Worm (Caenorhabditis elegans): ENCODE measurements around the gene col-155.
A peak's percentile ranks its signal among the peaks of the same experiment; 100 is the strongest.

Gene col-155

DNA sequence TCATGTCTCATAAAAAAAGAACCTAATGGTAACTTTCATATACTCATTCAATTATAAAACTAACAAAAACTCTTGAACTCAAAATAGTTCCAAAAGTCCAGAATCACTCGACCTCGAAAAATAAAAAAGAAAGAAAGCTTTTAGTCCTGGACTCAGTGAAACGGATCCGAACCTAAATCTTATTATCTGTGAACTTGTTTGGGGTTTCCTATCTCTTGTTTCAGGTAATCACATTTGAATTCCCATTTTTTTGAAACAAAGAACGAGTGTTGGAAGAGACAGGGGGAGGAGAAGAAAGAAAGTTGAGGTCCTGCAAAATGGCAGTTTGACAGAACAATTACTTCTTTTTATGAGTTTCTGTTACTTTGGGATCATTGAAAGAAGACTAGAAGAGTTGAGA, 35.4 kb downstream of the col-155 start:
- TF ChIP-seq T22C8.4 (GFP tag; IDR thresholded peaks at IDR 0.05) = no peak

DNA sequence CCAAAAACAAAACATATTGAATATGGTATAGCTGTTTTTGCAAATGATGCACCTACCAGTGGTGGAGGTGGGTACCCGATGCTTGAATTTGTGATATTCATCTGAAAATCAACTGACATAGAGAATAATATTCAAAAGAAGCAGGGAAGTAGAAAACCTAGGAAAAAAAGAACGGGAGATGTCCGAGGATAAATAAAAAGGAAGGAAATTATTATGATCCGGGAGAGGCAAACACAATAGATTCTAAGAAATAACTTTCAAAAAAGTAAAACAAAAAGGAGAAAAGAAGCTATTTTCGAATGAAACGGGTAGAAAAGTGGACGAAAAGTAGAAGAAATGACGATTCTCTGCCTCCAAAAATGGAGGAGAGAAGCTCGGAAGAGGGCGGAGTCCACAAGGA, 36.8 kb downstream of the col-155 start, which contains the start of gene npr-25:
npr-25 (minus strand) TSS at position 101 of the 400 bp plus-strand sequence.
- no peak for TF ChIP-seq tab-1 (GFP tag; IDR thresholded peaks at IDR 0.05)
- TF ChIP-seq T22C8.4 (GFP tag; IDR thresholded peaks at IDR 0.05) = no peak
- TF ChIP-seq ref-1 (GFP tag; conservative IDR thresholded peaks at IDR 0.05) = no peak
- TF ChIP-seq ztf-23 (GFP tag; IDR thresholded peaks at IDR 0.05) = no peak
- no peak for TF ChIP-seq cog-1 (tag; optimal IDR thresholded peaks at IDR 0.05)
- TF ChIP-seq klf-2 (GFP tag; conservative IDR thresholded peaks at IDR 0.05) = no peak
- no peak for TF ChIP-seq ztf-29 (GFP tag; IDR thresholded peaks at IDR 0.05)
- TF ChIP-seq med-1 (GFP tag; optimal IDR thresholded peaks at IDR 0.05; ENCODE audit: insufficient read depth) = no peak
- TF ChIP-seq flt-1 (GFP tag; IDR thresholded peaks at IDR 0.05) = no peak

DNA sequence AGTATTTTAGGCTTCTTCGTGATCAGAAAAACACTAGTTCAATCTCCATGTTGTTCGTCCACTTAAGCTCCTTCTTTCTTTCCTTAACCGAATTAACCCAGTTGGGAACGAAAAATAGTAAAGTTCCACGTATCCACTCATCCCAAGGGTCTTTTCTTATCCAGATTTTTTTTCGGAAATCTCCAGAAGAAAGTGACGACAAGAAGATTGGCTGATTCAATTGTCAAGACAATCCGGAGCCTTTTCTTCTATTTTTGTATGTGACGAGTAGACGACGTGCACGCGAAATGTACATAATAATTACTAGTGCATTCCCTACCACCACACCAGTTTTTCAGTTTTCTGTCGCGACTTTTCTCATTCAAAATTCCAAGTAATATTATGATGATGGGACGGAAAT, 38.4 kb downstream of the col-155 start:
- TF ChIP-seq T22C8.4 (GFP tag; IDR thresholded peaks at IDR 0.05) (no peak), med-1 (GFP tag; optimal IDR thresholded peaks at IDR 0.05; ENCODE audit: insufficient read depth) (no peak), ztf-23 (GFP tag; IDR thresholded peaks at IDR 0.05) (no peak), klf-2 (GFP tag; conservative IDR thresholded peaks at IDR 0.05) (no peak), cog-1 (tag; optimal IDR thresholded peaks at IDR 0.05) (no peak), ztf-29 (GFP tag; IDR thresholded peaks at IDR 0.05) (no peak), tab-1 (GFP tag; IDR thresholded peaks at IDR 0.05) (no peak), ref-1 (GFP tag; conservative IDR thresholded peaks at IDR 0.05) (no peak), flt-1 (GFP tag; IDR thresholded peaks at IDR 0.05) (no peak)

DNA sequence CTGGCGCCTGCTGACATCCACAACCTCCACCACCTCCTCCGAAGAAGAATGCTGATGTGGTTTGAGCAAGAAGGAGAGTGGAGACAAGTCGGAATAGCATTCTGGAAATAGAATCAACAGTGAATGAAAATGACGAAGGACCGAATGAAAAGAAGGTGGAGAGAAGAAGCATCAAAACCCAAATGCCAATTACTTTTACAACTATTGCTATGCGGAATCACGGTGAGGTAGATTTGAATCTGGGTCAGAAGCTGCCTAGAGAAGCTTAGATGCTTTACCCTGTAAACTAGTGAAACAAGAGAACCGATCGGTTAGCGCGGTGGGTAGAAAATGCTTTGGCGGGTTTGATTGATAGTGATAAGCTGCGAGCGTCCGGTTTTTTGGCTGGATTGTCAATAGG, 42.8 kb downstream of the col-155 start, which contains the start of gene grl-7:
grl-7 (minus strand) TSS at position 101 of the 400 bp plus-strand sequence.
- TF ChIP-seq med-1 (GFP tag; optimal IDR thresholded peaks at IDR 0.05; ENCODE audit: insufficient read depth) (no peak), tab-1 (GFP tag; IDR thresholded peaks at IDR 0.05) (no peak), ztf-29 (GFP tag; IDR thresholded peaks at IDR 0.05) (no peak), flt-1 (GFP tag; IDR thresholded peaks at IDR 0.05) (no peak), ztf-23 (GFP tag; IDR thresholded peaks at IDR 0.05) (no peak), cog-1 (tag; optimal IDR thresholded peaks at IDR 0.05) (no peak), ref-1 (GFP tag; conservative IDR thresholded peaks at IDR 0.05) (no peak), klf-2 (GFP tag; conservative IDR thresholded peaks at IDR 0.05) (no peak), T22C8.4 (GFP tag; IDR thresholded peaks at IDR 0.05) (no peak)

DNA sequence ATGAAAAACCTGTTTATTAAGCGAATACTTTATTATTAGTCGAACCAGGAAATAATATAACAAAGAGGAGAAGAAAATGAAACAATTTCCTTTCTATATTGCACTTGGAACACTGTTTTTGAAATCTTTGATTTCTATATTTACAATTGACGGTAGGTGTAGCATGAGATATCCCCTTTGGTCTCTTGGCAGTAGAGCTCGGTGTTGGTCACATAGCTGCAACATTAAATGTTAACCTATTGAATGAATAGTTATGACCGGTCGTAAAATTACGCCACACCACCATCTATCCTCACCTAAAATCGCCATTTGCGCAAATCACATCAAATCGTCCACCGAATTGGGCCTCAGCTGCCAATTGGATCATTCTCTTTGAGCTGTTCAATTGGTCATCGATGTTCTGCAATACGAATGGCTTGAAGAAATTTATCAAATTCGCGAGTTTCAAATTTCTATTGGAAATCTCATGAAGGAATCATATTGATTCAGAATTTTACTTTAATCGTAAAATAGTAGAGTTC, 44.8 kb downstream of the col-155 start:
- TF ChIP-seq T22C8.4 (GFP tag; IDR thresholded peaks at IDR 0.05) (no peak), ztf-29 (GFP tag; IDR thresholded peaks at IDR 0.05) (no peak), flt-1 (GFP tag; IDR thresholded peaks at IDR 0.05) (peak; percentile 53; the same call in 1 of the 2 replicates), med-1 (GFP tag; optimal IDR thresholded peaks at IDR 0.05; ENCODE audit: insufficient read depth) (no peak), ztf-23 (GFP tag; IDR thresholded peaks at IDR 0.05) (no peak)

DNA sequence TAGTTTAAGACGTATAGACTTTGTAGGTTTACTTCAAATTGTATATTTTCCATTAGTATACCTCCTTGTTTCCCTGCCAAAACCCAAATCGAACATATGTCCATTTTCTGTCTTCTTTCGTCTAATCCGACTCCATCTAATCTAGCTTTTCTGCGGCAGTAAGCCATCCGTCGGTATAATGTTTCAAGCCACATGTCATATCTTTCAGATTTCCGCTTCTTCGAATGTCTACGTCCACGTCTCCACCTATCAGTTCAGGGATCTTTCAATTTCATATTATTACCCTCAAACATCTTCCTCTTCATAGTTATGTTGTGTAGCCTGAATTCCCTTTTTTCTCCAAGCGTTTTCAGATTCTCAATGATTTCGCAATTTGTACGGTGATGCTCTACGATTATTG, 45.6 kb downstream of the col-155 start:
- no peak for TF ChIP-seq T22C8.4 (GFP tag; IDR thresholded peaks at IDR 0.05)
- no peak for TF ChIP-seq ztf-29 (GFP tag; IDR thresholded peaks at IDR 0.05)
- TF ChIP-seq ref-1 (GFP tag; conservative IDR thresholded peaks at IDR 0.05) = no peak
- TF ChIP-seq cog-1 (tag; optimal IDR thresholded peaks at IDR 0.05) = no peak
- no peak for TF ChIP-seq flt-1 (GFP tag; IDR thresholded peaks at IDR 0.05)
- TF ChIP-seq ztf-23 (GFP tag; IDR thresholded peaks at IDR 0.05) = no peak
- no peak for TF ChIP-seq klf-2 (GFP tag; conservative IDR thresholded peaks at IDR 0.05)
- no peak for TF ChIP-seq tab-1 (GFP tag; IDR thresholded peaks at IDR 0.05)

DNA sequence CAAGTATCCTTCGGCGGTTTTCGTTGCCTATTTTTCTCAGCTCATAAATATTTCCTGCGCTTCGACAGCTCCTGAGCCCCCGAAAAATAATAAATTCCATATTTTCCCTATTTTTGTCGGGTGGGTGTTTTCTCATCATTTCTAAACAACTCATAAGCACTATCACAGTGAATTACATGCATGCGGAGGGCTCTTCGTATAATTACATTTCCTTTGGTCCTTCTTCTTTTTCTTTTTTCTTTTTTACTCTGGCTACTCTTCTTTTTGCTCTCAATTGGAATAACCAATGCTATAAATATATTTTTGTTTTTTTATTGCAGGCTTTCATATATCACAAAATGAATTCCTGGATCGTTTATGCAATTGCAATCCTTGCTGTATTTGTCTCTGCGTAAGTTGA, 47.8 kb downstream of the col-155 start, which contains the start of gene T02E9.5:
T02E9.5 (plus strand) TSS at position 321 of the 400 bp plus-strand sequence.
- TF ChIP-seq ztf-29 (GFP tag; IDR thresholded peaks at IDR 0.05) (no peak), T22C8.4 (GFP tag; IDR thresholded peaks at IDR 0.05) (no peak), cog-1 (tag; optimal IDR thresholded peaks at IDR 0.05) (no peak), med-1 (GFP tag; optimal IDR thresholded peaks at IDR 0.05; ENCODE audit: insufficient read depth) (no peak), tab-1 (GFP tag; IDR thresholded peaks at IDR 0.05) (no peak), ref-1 (GFP tag; conservative IDR thresholded peaks at IDR 0.05) (no peak), flt-1 (GFP tag; IDR thresholded peaks at IDR 0.05) (no peak), ztf-23 (GFP tag; IDR thresholded peaks at IDR 0.05) (no peak), klf-2 (GFP tag; conservative IDR thresholded peaks at IDR 0.05) (no peak)

DNA sequence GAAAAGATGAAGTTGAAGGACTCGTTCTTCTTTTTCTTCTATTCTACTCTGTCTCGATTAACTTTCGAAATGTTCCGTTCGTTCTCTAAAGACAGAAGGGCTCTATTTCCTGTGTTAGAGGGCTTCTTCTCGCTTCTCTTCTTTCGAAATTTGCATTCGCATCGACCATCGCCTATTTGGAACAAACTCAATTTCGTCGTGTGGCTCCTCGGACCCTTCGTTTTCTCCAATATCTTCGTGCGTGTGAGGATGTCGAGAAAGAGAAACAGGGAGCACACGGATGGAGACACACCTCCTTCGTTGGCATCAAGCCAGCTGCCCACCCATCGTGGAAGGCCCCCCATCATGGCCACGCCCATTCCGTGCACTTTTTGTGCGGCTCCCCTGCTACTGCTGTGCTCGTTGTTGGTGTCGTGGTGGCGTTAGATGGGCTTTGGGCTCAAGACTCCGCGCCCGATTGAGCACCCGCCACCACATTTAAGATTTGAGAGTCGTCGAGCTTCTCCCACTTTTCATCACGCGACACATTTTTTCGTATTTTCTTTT, 48.5 kb downstream of the col-155 start:
- no peak for TF ChIP-seq med-1 (GFP tag; optimal IDR thresholded peaks at IDR 0.05; ENCODE audit: insufficient read depth)
- peak; percentile 62; the same call in 1 of the 2 replicates for TF ChIP-seq klf-2 (GFP tag; conservative IDR thresholded peaks at IDR 0.05)
- no peak for TF ChIP-seq ztf-29 (GFP tag; IDR thresholded peaks at IDR 0.05)
- no peak for TF ChIP-seq tab-1 (GFP tag; IDR thresholded peaks at IDR 0.05)
